Fruit fly (Drosophila melanogaster): ENCODE measurements around the gene lost.

DNA sequence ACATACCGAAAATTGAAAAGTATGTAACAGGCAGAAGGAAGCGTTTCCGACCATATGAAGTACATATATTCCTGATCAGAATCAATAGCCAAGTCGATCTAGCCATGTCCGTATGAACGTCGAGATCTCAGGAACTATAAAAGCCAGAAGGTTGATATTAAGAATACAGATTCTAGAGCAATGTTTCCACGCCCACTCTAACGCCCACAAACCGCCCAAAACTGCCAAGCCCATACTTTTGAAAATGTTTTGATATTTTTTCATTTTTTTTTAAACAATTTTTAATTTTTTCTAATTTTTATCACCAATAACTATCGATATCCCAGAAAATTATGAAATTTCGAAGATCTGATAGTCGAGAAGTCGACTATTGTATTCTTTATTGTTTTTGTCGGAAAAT, 40.9 kb upstream of the lost start:
- no peak for TF ChIP-seq org-1 (GFP tag; optimal IDR thresholded peaks at IDR 0.05)
- no peak for TF ChIP-seq oc (tag; optimal IDR thresholded peaks at IDR 0.05)
- TF ChIP-seq MBD-R2 (GFP tag; IDR thresholded peaks at IDR 0.05): no peak
- no peak for TF ChIP-seq Lim3 (GFP tag; IDR thresholded peaks at IDR 0.05)
- no peak for TF ChIP-seq schlank (tag; optimal IDR thresholded peaks at IDR 0.05)
- no peak for TF ChIP-seq CTCF (GFP tag; optimal IDR thresholded peaks at IDR 0.05)
- TF ChIP-seq pan (optimal IDR thresholded peaks at IDR 0.05): no peak
- no peak for TF ChIP-seq pan (GFP tag; optimal IDR thresholded peaks at IDR 0.05 in 1 of 2, IDR thresholded peaks at IDR 0.05 in 1 of 2)

All from whole organism, embryonic.